Worm (Caenorhabditis elegans): Measurements from ENCODE around the gene E02C12.9.

E02C12.9 gene

ce11 chrV:9333316-9334048 lies 41.8 kb downstream of the E02C12.9 start, which contains the start of gene acl-14:
TSS of gene acl-14 (minus strand) at chrV:9333631.
- TF ChIP-seq elt-2 (tag; optimal IDR thresholded peaks at IDR 0.05) (peak; percentile 19), nhr-71 (tag; optimal IDR thresholded peaks at IDR 0.05) (peak; percentile 21), pax-3 (tag; optimal IDR thresholded peaks at IDR 0.05) (peak; percentile 4), nhr-20 (tag; optimal IDR thresholded peaks at IDR 0.05) (peak; percentile 12), lin-35 (GFP tag; optimal IDR thresholded peaks at IDR 0.05) (peak in 1 of 2 experiments; percentile 32), efl-1 (optimal IDR thresholded peaks at IDR 0.05) (no peak), efl-1 (GFP tag; optimal IDR thresholded peaks at IDR 0.05 in 1 of 2) (peak in 1 of 2 experiments; percentile 45), ets-5 (GFP tag; IDR thresholded peaks at IDR 0.05) (no peak), ces-1 (GFP tag; optimal IDR thresholded peaks at IDR 0.05) (no peak), zip-4 (GFP tag; optimal IDR thresholded peaks at IDR 0.05) (peak; percentile 71), blmp-1 (tag; optimal IDR thresholded peaks at IDR 0.05) (peak; percentile 55), nhr-85 (tag) (peak; percentile 89), snu-23 (GFP tag; optimal IDR thresholded peaks at IDR 0.05) (no peak), lin-14 (GFP tag; optimal IDR thresholded peaks at IDR 0.05) (peak; percentile 33), elt-3 (tag; optimal IDR thresholded peaks at IDR 0.05) (peak in 2 of 6 experiments; percentile 26 to 84), pag-3 (tag; optimal IDR thresholded peaks at IDR 0.05; ENCODE audit: borderline replicate concordance, insufficient read depth) (peak; percentile 37), fkh-10 (GFP tag; optimal IDR thresholded peaks at IDR 0.05) (no peak), skn-1 (tag; optimal IDR thresholded peaks at IDR 0.05) (peak; percentile 23)

- no peak for TF ChIP-seq xbp-1 (tag; optimal IDR thresholded peaks at IDR 0.05)
- TF ChIP-seq mef-2 (tag; optimal IDR thresholded peaks at IDR 0.05), result no peak
- TF ChIP-seq ceh-8 (GFP tag; optimal IDR thresholded peaks at IDR 0.05), result no peak
- no peak for TF ChIP-seq egl-27 (tag; optimal IDR thresholded peaks at IDR 0.05)
- TF ChIP-seq ztf-11 (tag; optimal IDR thresholded peaks at IDR 0.05), result no peak
- no peak for TF ChIP-seq unc-98 (GFP tag; IDR thresholded peaks at IDR 0.05)
- no peak for TF ChIP-seq hlh-4 (tag; optimal IDR thresholded peaks at IDR 0.05)
- no peak for TF ChIP-seq hlh-17 (GFP tag; optimal IDR thresholded peaks at IDR 0.05; ENCODE audit: borderline replicate concordance)
- no peak for TF ChIP-seq tbx-2 (tag; optimal IDR thresholded peaks at IDR 0.05)
- TF ChIP-seq blmp-1 (tag; optimal IDR thresholded peaks at IDR 0.05), result no peak
- TF ChIP-seq lin-14 (GFP tag; optimal IDR thresholded peaks at IDR 0.05), result no peak
Measured at ce11 chrV:9332611-9333315, 42.5 kb downstream of the E02C12.9 start.

ce11 chrV:9329245-9329979 lies 45.9 kb downstream of the E02C12.9 start:
- no peak for TF ChIP-seq nhr-12 (tag; optimal IDR thresholded peaks at IDR 0.05)
- TF ChIP-seq lin-39 (tag; optimal IDR thresholded peaks at IDR 0.05), result no peak
- no peak for TF ChIP-seq nhr-20 (tag; optimal IDR thresholded peaks at IDR 0.05)
- no peak for TF ChIP-seq nhr-47 (tag; optimal IDR thresholded peaks at IDR 0.05)
- no peak for TF ChIP-seq efl-1 (optimal IDR thresholded peaks at IDR 0.05)
- peak in 1 of 2 experiments; percentile 63 for TF ChIP-seq efl-1 (GFP tag; optimal IDR thresholded peaks at IDR 0.05 in 1 of 2)
- TF ChIP-seq blmp-1 (tag; optimal IDR thresholded peaks at IDR 0.05), result peak; percentile 36

ce11 chrV:9328670-9329069 lies 46.6 kb downstream of the E02C12.9 start, which contains the start of gene K07B1.4:
TSS of gene K07B1.4 (plus strand) at chrV:9328970.
- no peak for TF ChIP-seq ceh-82 (tag; optimal IDR thresholded peaks at IDR 0.05)
- TF ChIP-seq nhr-19 (GFP tag; conservative IDR thresholded peaks at IDR 0.05), result no peak
- TF ChIP-seq unc-30 (tag; optimal IDR thresholded peaks at IDR 0.05), result no peak
- TF ChIP-seq elt-2 (tag; optimal IDR thresholded peaks at IDR 0.05), result no peak
- no peak for TF ChIP-seq C04F5.9 (tag; optimal IDR thresholded peaks at IDR 0.05)
- TF ChIP-seq C16A3.4 (tag; optimal IDR thresholded peaks at IDR 0.05), result no peak
- no peak for TF ChIP-seq dpl-1 (GFP tag; optimal IDR thresholded peaks at IDR 0.05)
- no peak for TF ChIP-seq efl-1 (optimal IDR thresholded peaks at IDR 0.05)
- TF ChIP-seq efl-1 (GFP tag; optimal IDR thresholded peaks at IDR 0.05 in 1 of 2), result no peak
- TF ChIP-seq unc-98 (GFP tag; IDR thresholded peaks at IDR 0.05), result no peak
- TF ChIP-seq nhr-237 (tag; optimal IDR thresholded peaks at IDR 0.05), result no peak
- no peak for TF ChIP-seq ztf-4 (tag; optimal IDR thresholded peaks at IDR 0.05)
- TF ChIP-seq ceh-8 (GFP tag; optimal IDR thresholded peaks at IDR 0.05), result no peak
- no peak for TF ChIP-seq fkh-10 (GFP tag; optimal IDR thresholded peaks at IDR 0.05)
- no peak for TF ChIP-seq jun-1 (tag; optimal IDR thresholded peaks at IDR 0.05)
- TF ChIP-seq lin-13 (GFP tag; optimal IDR thresholded peaks at IDR 0.05), result no peak
- TF ChIP-seq pqm-1 (tag; optimal IDR thresholded peaks at IDR 0.05), result no peak
- no peak for TF ChIP-seq ceh-88 (GFP tag; IDR thresholded peaks at IDR 0.05)
- TF ChIP-seq nhr-20 (tag; optimal IDR thresholded peaks at IDR 0.05), result no peak

All from whole organism, L1 larva.